Worm (Caenorhabditis elegans): ENCODE results near the gene gid-8.
A peak's percentile ranks its signal among the peaks of the same experiment; 100 is the strongest.

DNA sequence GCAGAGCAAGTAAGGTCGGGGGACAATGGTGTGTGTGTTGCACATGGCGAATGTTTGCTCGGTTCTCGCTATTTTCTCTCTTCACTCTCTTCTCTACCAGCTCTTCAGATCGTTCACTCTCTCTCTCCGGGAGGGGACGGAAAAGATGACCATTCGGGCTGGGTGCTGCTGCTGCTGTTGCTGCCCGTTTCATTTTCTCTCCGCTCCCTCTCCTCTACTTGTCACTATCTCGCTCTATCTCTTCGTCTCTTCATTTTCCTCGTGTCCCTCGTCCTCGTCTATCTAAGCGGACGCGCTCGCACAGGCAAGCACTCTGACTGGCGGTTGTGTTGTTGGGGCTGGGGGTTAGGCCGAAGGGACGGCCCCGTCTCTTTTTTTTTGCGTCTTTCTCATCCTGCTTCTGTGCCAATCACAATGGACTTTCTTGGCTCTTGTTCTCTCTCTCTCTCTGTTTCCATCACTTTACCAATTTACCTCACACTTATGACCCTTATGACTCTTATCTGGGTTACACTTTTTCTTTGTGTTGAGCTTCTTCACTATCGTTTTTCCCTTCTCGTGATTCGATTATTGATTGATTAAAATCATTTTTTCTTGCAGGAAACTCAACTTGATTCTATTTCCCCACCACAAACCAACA is 7.1 kb downstream of the gid-8 start, which contains the start of the genes F53E2.2 and unc-60:
- TF ChIP-seq unc-62 (GFP tag; optimal IDR thresholded peaks at IDR 0.05) (no peak), lin-39 (tag; optimal IDR thresholded peaks at IDR 0.05) (no peak), jun-1 (tag; optimal IDR thresholded peaks at IDR 0.05) (peak; percentile 68), mep-1 (tag; optimal IDR thresholded peaks at IDR 0.05) (peak; percentile 59), ztf-11 (tag; optimal IDR thresholded peaks at IDR 0.05) (peak in 1 of 2 experiments; percentile 54), nhr-237 (tag; optimal IDR thresholded peaks at IDR 0.05) (no peak), nhr-11 (tag; optimal IDR thresholded peaks at IDR 0.05) (no peak), unc-86 (tag; optimal IDR thresholded peaks at IDR 0.05) (peak; percentile 65), nhr-20 (tag; optimal IDR thresholded peaks at IDR 0.05) (peak; percentile 40), aly-2 (tag; optimal IDR thresholded peaks at IDR 0.05) (no peak), unc-30 (tag; optimal IDR thresholded peaks at IDR 0.05) (no peak), lin-15B (tag; optimal IDR thresholded peaks at IDR 0.05) (no peak)

All from whole organism, L1 larva.